Fruit fly (Drosophila melanogaster) whole organism, adult: ENCODE measurements around the gene CG9391.
A peak's percentile ranks its signal among the peaks of the same experiment; 100 is the strongest.

Experiments used
- CG11617 ChIP-seq: fragments of 200-800 bp; sonication (Bioruptor generic); optimal IDR thresholded peaks from 2 replicates; lab custom pipeline; 2017; ENCODE audit warnings: mild to moderate bottlenecking, missing biosample characterization, missing genetic modification reagents, missing genetic modification characterization
- CG12768 ChIP-seq: fragments of 200-800 bp; sonication (Bioruptor generic); optimal IDR thresholded peaks from 2 replicates; lab custom pipeline; 2017; ENCODE audit warnings: missing biosample characterization, missing genetic modification characterization, mild to moderate bottlenecking, moderate library complexity, missing genetic modification reagents
- CG14711 ChIP-seq: fragments of 200-800 bp; sonication (Bioruptor generic); optimal IDR thresholded peaks from 2 replicates; lab custom pipeline; 2018; ENCODE audit warnings: missing biosample characterization, mild to moderate bottlenecking, missing genetic modification characterization, moderate library complexity
- CG1620 ChIP-seq: fragments of 200-800 bp; sonication (Bioruptor generic); optimal IDR thresholded peaks from 2 replicates; lab custom pipeline; 2016; ENCODE audit warnings: missing biosample characterization, missing genetic modification characterization
- CG33017 ChIP-seq: fragments of 200-800 bp; sonication (Bioruptor generic); optimal IDR thresholded peaks from 2 replicates; lab custom pipeline; 2018; ENCODE audit warnings: missing biosample characterization, mild to moderate bottlenecking, missing genetic modification characterization, moderate library complexity
- CG5204 ChIP-seq: fragments of 200-800 bp; sonication (Bioruptor generic); optimal IDR thresholded peaks from 2 replicates; lab custom pipeline; 2016; ENCODE audit warnings: missing biosample characterization, missing genetic modification characterization
- CG7045 ChIP-seq: fragments of 200-800 bp; sonication (Bioruptor generic); optimal IDR thresholded peaks from 2 replicates; lab custom pipeline; 2017; ENCODE audit warnings: missing biosample characterization, mild to moderate bottlenecking, missing genetic modification characterization
- CG7101 ChIP-seq: fragments of 200-800 bp; sonication (Bioruptor generic); optimal IDR thresholded peaks from 2 replicates; lab custom pipeline; 2018; ENCODE audit warnings: missing biosample characterization, mild to moderate bottlenecking, missing genetic modification characterization, moderate library complexity
- Clk ChIP-seq: fragments of 200-800 bp; sonication (Bioruptor generic); optimal IDR thresholded peaks from 2 replicates; lab custom pipeline; 2017; ENCODE audit warnings: missing biosample characterization, missing genetic modification characterization
- Crg-1 ChIP-seq: fragments of 200-800 bp; sonication (Bioruptor generic); optimal IDR thresholded peaks from 2 replicates; lab custom pipeline; 2016; ENCODE audit warnings: missing biosample characterization, missing genetic modification characterization
- Hr96 ChIP-seq: fragments of 200-800 bp; sonication (Bioruptor generic); optimal IDR thresholded peaks from 2 replicates; lab custom pipeline; 2016; ENCODE audit warnings: missing biosample characterization, missing genetic modification characterization
- Mnt ChIP-seq: fragments of 200-800 bp; sonication (Bioruptor generic); optimal IDR thresholded peaks from 2 replicates; lab custom pipeline; 2016; ENCODE audit warnings: missing biosample characterization, mild to moderate bottlenecking, missing genetic modification characterization
- bab1 ChIP-seq: fragments of 200-800 bp; sonication (Bioruptor generic); optimal IDR thresholded peaks from 3 replicates; lab custom pipeline; 2019; ENCODE audit warnings: missing biosample characterization, mild to moderate bottlenecking, missing genetic modification characterization, moderate library complexity
- cic ChIP-seq: fragments of 200-800 bp; sonication (Bioruptor generic); optimal IDR thresholded peaks from 2 replicates; lab custom pipeline; 2017; ENCODE audit warnings: missing biosample characterization, mild to moderate bottlenecking, missing genetic modification characterization, moderate library complexity
- cnc ChIP-seq, 2 experiments: fragments of >200 bp; optimal IDR thresholded peaks; 2 replicates each; lab custom pipeline; 2017
- kay ChIP-seq: fragments of 200-800 bp; sonication (Bioruptor generic); peaks from one replicate; lab custom pipeline; 2016; ENCODE audit warnings: missing biosample characterization, missing genetic modification characterization, borderline replicate concordance
- ovo ChIP-seq: fragments of 200-800 bp; sonication (Bioruptor generic); optimal IDR thresholded peaks from 2 replicates; lab custom pipeline; 2016; ENCODE audit warnings: missing biosample characterization, missing genetic modification characterization
- pad ChIP-seq: fragments of 200-800 bp; sonication (Bioruptor generic); optimal IDR thresholded peaks from 3 replicates; lab custom pipeline; 2017; ENCODE audit warnings: missing biosample characterization, missing genetic modification characterization, mild to moderate bottlenecking, moderate library complexity, missing genetic modification reagents
- tj ChIP-seq: fragments of 200-800 bp; sonication (Bioruptor generic); optimal IDR thresholded peaks from 3 replicates; lab custom pipeline; 2017; ENCODE audit warnings: missing biosample characterization, mild to moderate bottlenecking, missing genetic modification characterization, moderate library complexity
- toe ChIP-seq: fragments of 200-800 bp; sonication (Bioruptor generic); optimal IDR thresholded peaks from 2 replicates; lab custom pipeline; 2016; ENCODE audit warnings: missing biosample characterization, missing genetic modification characterization

CG9391 gene

DNA sequence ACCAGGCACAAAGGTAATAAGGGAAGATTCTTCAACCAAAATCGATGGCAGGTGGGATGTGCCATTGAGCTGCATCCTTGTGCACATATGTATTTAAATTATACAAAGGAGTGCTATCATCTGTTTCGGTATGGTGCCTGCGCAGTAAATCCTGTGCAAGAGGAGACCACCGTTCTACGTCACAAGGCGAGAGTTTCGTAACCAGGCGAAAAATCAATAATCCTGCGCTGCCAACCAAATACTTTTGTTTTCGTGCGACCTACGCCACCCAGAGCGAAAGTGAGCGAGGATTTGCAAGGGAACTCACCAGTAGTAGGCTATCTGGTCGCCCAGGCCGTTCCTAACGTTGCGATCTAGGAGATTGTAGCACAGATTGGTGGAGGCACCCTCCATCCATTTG, 11.0 kb upstream of the CG9391 start:
- TF ChIP-seq cnc (optimal IDR thresholded peaks at IDR 0.05; lab: Kevin White, UChicago) (no peak), Hr96 (no peak), CG7101 (no peak), Mnt (no peak), CG33017 (tag; lab: Kevin White, UChicago) (no peak), toe (no peak), cic (GFP tag; lab: Kevin White, UChicago) (no peak), CG7045 (GFP tag; lab: Kevin White, UChicago) (no peak), Crg-1 (GFP tag; lab: Kevin White, UChicago) (no peak), tj (GFP tag; lab: Kevin White, UChicago) (no peak), CG14711 (tag; lab: Kevin White, UChicago) (no peak), CG12768 (no peak), bab1 (GFP tag; lab: Kevin White, UChicago) (no peak), kay (GFP tag; lab: Kevin White, UChicago) (no peak)

dm6 chr3L:21277897-21278530, 9.9 kb upstream of the CG9391 start:
- TF ChIP-seq CG33017 (tag; lab: Kevin White, UChicago) (no peak), CG7101 (no peak), CG14711 (tag; lab: Kevin White, UChicago) (no peak), CG12768 (peak; percentile 56), cic (GFP tag; lab: Kevin White, UChicago) (peak; percentile 66), toe (no peak), CG5204 (GFP tag; lab: Kevin White, UChicago) (no peak), ovo (GFP tag; lab: Kevin White, UChicago) (no peak), Clk (GFP tag; lab: Kevin White, UChicago) (no peak), CG1620 (GFP tag; lab: Kevin White, UChicago) (no peak), CG7045 (GFP tag; lab: Kevin White, UChicago) (no peak), Hr96 (no peak), CG11617 (GFP tag; lab: Kevin White, UChicago) (no peak), Mnt (peak; percentile 24)

dm6 chr3L:21276296-21277257, 8.4 kb upstream of the CG9391 start:
- TF ChIP-seq Crg-1 (GFP tag; lab: Kevin White, UChicago): no peak
- TF ChIP-seq CG5204 (GFP tag; lab: Kevin White, UChicago): no peak
- peak; percentile 23 for TF ChIP-seq tj (GFP tag; lab: Kevin White, UChicago)
- TF ChIP-seq CG33017 (tag; lab: Kevin White, UChicago): no peak
- TF ChIP-seq Mnt: no peak
- TF ChIP-seq ovo (GFP tag; lab: Kevin White, UChicago): peak; percentile 46
- TF ChIP-seq Hr96: no peak
- peak; percentile 46 for TF ChIP-seq pad (GFP tag; lab: Kevin White, UChicago)
- no peak for TF ChIP-seq cnc (optimal IDR thresholded peaks at IDR 0.05; lab: Kevin White, UChicago)
- peak; percentile 78 for TF ChIP-seq bab1 (GFP tag; lab: Kevin White, UChicago)
- no peak for TF ChIP-seq CG11617 (GFP tag; lab: Kevin White, UChicago)
- peak; percentile 52 for TF ChIP-seq CG7101
- no peak for TF ChIP-seq kay (GFP tag; lab: Kevin White, UChicago)
- TF ChIP-seq CG1620 (GFP tag; lab: Kevin White, UChicago): peak; percentile 9
- TF ChIP-seq CG12768: peak; percentile 62
- TF ChIP-seq toe: peak; percentile 28
- peak; percentile 55 for TF ChIP-seq CG14711 (tag; lab: Kevin White, UChicago)
- peak; percentile 56 for TF ChIP-seq CG7045 (GFP tag; lab: Kevin White, UChicago)

DNA sequence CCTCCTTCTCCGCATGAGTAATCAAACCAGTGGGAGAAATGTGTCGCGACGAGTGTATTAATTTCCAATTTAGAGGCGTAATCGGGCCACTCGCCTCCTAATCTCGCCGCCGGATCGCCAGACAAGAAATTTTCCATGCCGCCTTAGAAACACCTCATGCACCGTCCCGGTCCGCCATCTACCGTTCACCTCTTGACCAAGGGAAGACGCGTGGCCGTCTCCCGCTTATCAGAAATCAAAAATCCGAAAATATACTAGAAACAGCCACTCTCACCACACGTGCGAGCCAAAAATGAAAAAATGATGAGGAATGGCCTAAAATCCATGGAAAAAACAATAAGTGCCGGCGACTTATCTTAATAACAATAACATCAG, 7.8 kb upstream of the CG9391 start:
- TF ChIP-seq CG12768 (no peak), Mnt (no peak), CG7045 (GFP tag; lab: Kevin White, UChicago) (no peak), Crg-1 (GFP tag; lab: Kevin White, UChicago) (no peak), ovo (GFP tag; lab: Kevin White, UChicago) (no peak), bab1 (GFP tag; lab: Kevin White, UChicago) (no peak), cic (GFP tag; lab: Kevin White, UChicago) (no peak), CG11617 (GFP tag; lab: Kevin White, UChicago) (no peak), Clk (GFP tag; lab: Kevin White, UChicago) (no peak), CG7101 (no peak), cnc (optimal IDR thresholded peaks at IDR 0.05; lab: Kevin White, UChicago) (no peak), CG33017 (tag; lab: Kevin White, UChicago) (no peak)

DNA sequence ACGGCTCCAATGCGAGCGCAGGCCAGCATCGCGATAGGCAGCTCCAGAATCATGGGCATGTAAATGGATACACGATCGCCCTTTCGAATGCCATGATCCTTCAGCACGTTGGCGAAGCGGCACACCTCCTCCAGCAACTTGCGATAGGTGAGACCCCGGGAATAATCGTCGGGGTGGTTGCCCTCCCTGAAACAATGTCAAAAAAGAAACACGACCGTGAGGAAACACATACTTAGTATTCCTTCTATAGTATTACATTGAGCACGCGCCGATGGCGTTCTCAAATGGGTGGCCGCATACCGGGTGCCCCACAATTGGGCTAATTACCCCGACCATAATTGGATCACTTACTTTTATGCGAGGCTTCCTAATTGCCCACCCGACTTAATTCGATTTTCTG, 5.4 kb upstream of the CG9391 start:
- peak; percentile 5 for TF ChIP-seq CG7101
- no peak for TF ChIP-seq CG11617 (GFP tag; lab: Kevin White, UChicago)

- TF ChIP-seq CG12768 (no peak), CG7101 (no peak), toe (no peak), CG1620 (GFP tag; lab: Kevin White, UChicago) (no peak)
Observed at dm6 chr3L:21270480-21270879, 2.3 kb upstream of the CG9391 start, which contains the start of gene CG9389. CG9389 (minus strand) TSS chr3L:21270580.
